Worm (Caenorhabditis elegans) whole organism, young adult: ENCODE measurements around the gene W03C9.6.

Experiments used
- B0019.2 ChIP-seq: fragments of 200-800 bp; sonication (Bioruptor generic); conservative IDR thresholded peaks from 2 replicates; pipeline ENCODE4 v1.3.6; 2022; ENCODE audit warnings: missing genetic modification reagents, missing genetic modification characterization, missing compliant biosample characterization
- B0035.1 ChIP-seq: sonication (generic microtip); optimal IDR thresholded peaks from 2 replicates; lab custom pipeline; 2016; ENCODE audit warnings: missing genetic modification characterization, mild to moderate bottlenecking, missing compliant biosample characterization, missing genotype, missing genetic modification reagents
- D2030.7 ChIP-seq: fragments of 200-800 bp; sonication (Bioruptor generic); IDR thresholded peaks from 2 replicates; pipeline ENCODE4 v1.3.6; 2022; ENCODE audit warnings: missing genetic modification reagents, missing genetic modification characterization, missing compliant biosample characterization
- F23B12.7 ChIP-seq: sonication (generic microtip); optimal IDR thresholded peaks from 2 replicates; lab custom pipeline; 2017; ENCODE audit warnings: missing genetic modification characterization, mild to moderate bottlenecking, missing compliant biosample characterization, antibody characterized with exemption, moderate library complexity; ENCODE audit not compliant: insufficient read depth
- F33H1.4 ChIP-seq: fragments of 200-800 bp; sonication (Bioruptor generic); IDR thresholded peaks from 2 replicates; pipeline ENCODE4 v1.3.6; 2022; ENCODE audit warnings: missing genetic modification reagents, missing genetic modification characterization, missing compliant biosample characterization
- F52B5.7 ChIP-seq: sonication (generic microtip); optimal IDR thresholded peaks from 2 replicates; lab custom pipeline; 2016; ENCODE audit warnings: mild to moderate bottlenecking, missing genetic modification characterization, missing compliant biosample characterization
- K11D2.4 ChIP-seq: fragments of 200-800 bp; sonication (Bioruptor generic); IDR thresholded peaks from 2 replicates; pipeline ENCODE4 v1.3.6; 2022; ENCODE audit warnings: missing genetic modification reagents, missing genetic modification characterization, missing compliant biosample characterization
- Y53G8AR.9 ChIP-seq: fragments of 200-800 bp; sonication (Bioruptor generic); conservative IDR thresholded peaks from 2 replicates; pipeline ENCODE4 v1.3.6; 2022; ENCODE audit warnings: missing genetic modification reagents, missing genetic modification characterization, missing compliant biosample characterization
- Y79H2A.3 ChIP-seq: fragments of 200-800 bp; sonication (Bioruptor generic); conservative IDR thresholded peaks from 2 replicates; pipeline ENCODE4 v1.3.6; 2022; ENCODE audit warnings: missing genetic modification reagents, missing genetic modification characterization, missing compliant biosample characterization
- Y95B8A.8 ChIP-seq: fragments of 200-800 bp; sonication (Bioruptor generic); IDR thresholded peaks from 2 replicates; pipeline ENCODE4 v1.3.6; 2022; ENCODE audit warnings: missing genetic modification reagents, missing genetic modification characterization, missing compliant biosample characterization
- ZK185.1 ChIP-seq: sonication (generic microtip); optimal IDR thresholded peaks from 2 replicates; lab custom pipeline; 2016; ENCODE audit warnings: mild to moderate bottlenecking, missing genetic modification characterization, missing compliant biosample characterization; ENCODE audit not compliant: poor library complexity, severe bottlenecking
- aptf-2 ChIP-seq: fragments of 200-800 bp; sonication (Bioruptor generic); conservative IDR thresholded peaks from 2 replicates; pipeline ENCODE4 v1.3.6; 2022; ENCODE audit warnings: missing genetic modification reagents, missing genetic modification characterization, missing compliant biosample characterization
- attf-5 ChIP-seq: fragments of 200-800 bp; sonication (Bioruptor generic); optimal IDR thresholded peaks from 2 replicates; lab custom pipeline; 2018; ENCODE audit warnings: mild to moderate bottlenecking, missing genetic modification characterization, missing compliant biosample characterization
- bed-1 ChIP-seq: fragments of 200-800 bp; sonication (Bioruptor generic); IDR thresholded peaks from 2 replicates; pipeline ENCODE4 v1.3.6; 2022; ENCODE audit warnings: missing genetic modification reagents, missing genetic modification characterization, missing compliant biosample characterization
- bed-2 ChIP-seq: fragments of 200-800 bp; sonication (Bioruptor generic); IDR thresholded peaks from 2 replicates; pipeline ENCODE4 v1.3.6; 2022; ENCODE audit warnings: missing genetic modification reagents, missing genetic modification characterization, missing compliant biosample characterization
- ccch-3 ChIP-seq: fragments of 200-800 bp; sonication (Bioruptor generic); optimal IDR thresholded peaks from 2 replicates; lab custom pipeline; 2018; ENCODE audit warnings: mild to moderate bottlenecking, missing genetic modification characterization, missing compliant biosample characterization
- cebp-1 ChIP-seq, 2 experiments: fragments of 200-800 bp in 1 of 2; sonication (Bioruptor generic) in 1 of 2; sonication (generic microtip) in 1 of 2; IDR thresholded peaks in 1 of 2; optimal IDR thresholded peaks in 1 of 2; 2 replicates each; pipeline versions ENCODE4 v1.3.6 to Lab custom; 2017 to 2022; ENCODE audit warnings: missing compliant biosample characterization in 2 of 2, missing genetic modification characterization in 2 of 2, mild to moderate bottlenecking in 1 of 2, missing genetic modification reagents in 1 of 2, moderate library complexity in 1 of 2
- ceh-100 ChIP-seq: fragments of 200-800 bp; sonication (Bioruptor generic); IDR thresholded peaks from 2 replicates; pipeline ENCODE4 v1.3.6; 2022; ENCODE audit warnings: missing genetic modification reagents, missing genetic modification characterization, missing compliant biosample characterization
- ceh-40 ChIP-seq: fragments of 200-800 bp; sonication (Bioruptor generic); IDR thresholded peaks from 2 replicates; pipeline ENCODE4 v1.3.6; 2022; ENCODE audit warnings: missing genetic modification characterization, missing compliant biosample characterization
- ceh-91 ChIP-seq: fragments of 200-800 bp; sonication (Bioruptor generic); IDR thresholded peaks from 2 replicates; pipeline ENCODE4 v1.3.6; 2022; ENCODE audit warnings: missing genetic modification reagents, missing genetic modification characterization, missing compliant biosample characterization
- chd-7 ChIP-seq: sonication (generic microtip); optimal IDR thresholded peaks from 2 replicates; lab custom pipeline; 2016; ENCODE audit warnings: mild to moderate bottlenecking, missing genetic modification characterization, moderate library complexity, missing compliant biosample characterization
- dox-1 ChIP-seq: fragments of 200-800 bp; sonication (Bioruptor generic); IDR thresholded peaks from 2 replicates; pipeline ENCODE4 v1.3.6; 2022; ENCODE audit warnings: missing genetic modification reagents, missing genetic modification characterization, missing compliant biosample characterization
- dpff-1 ChIP-seq: sonication (generic microtip); optimal IDR thresholded peaks from 2 replicates; lab custom pipeline; 2017; ENCODE audit warnings: mild to moderate bottlenecking, missing genetic modification characterization, missing compliant biosample characterization
- dpl-1 ChIP-seq: fragments of 150-350 bp; optimal IDR thresholded peaks from 2 replicates; lab custom pipeline; 2014; ENCODE audit warnings: missing biosample characterization, missing genetic modification reagents, missing genetic modification characterization
- egl-18 ChIP-seq: fragments of 200-800 bp; sonication (Bioruptor generic); IDR thresholded peaks from 2 replicates; pipeline ENCODE4 v1.3.6; 2022; ENCODE audit warnings: missing genetic modification reagents, missing genetic modification characterization, missing compliant biosample characterization
- ets-4 ChIP-seq: fragments of 200-800 bp; sonication (Bioruptor generic); optimal IDR thresholded peaks from 2 replicates; lab custom pipeline; 2018; ENCODE audit warnings: mild to moderate bottlenecking, missing genetic modification characterization, missing compliant biosample characterization
- fkh-3 ChIP-seq: sonication (generic microtip); optimal IDR thresholded peaks from 2 replicates; lab custom pipeline; 2016; ENCODE audit warnings: mild to moderate bottlenecking, missing genetic modification characterization, missing compliant biosample characterization
- gei-17 ChIP-seq: fragments of 200-800 bp; sonication (Bioruptor generic); optimal IDR thresholded peaks from 2 replicates; lab custom pipeline; 2018; ENCODE audit warnings: mild to moderate bottlenecking, missing genetic modification characterization, missing compliant biosample characterization
- hsf-1 ChIP-seq: fragments of 200-800 bp; sonication (Bioruptor generic); IDR thresholded peaks from 2 replicates; pipeline ENCODE4 v1.3.6; 2022; ENCODE audit warnings: missing genetic modification reagents, missing genetic modification characterization, missing compliant biosample characterization
- lin-26 ChIP-seq: fragments of 200-800 bp; sonication (Bioruptor generic); IDR thresholded peaks from 2 replicates; pipeline ENCODE4 v1.3.6; 2022; ENCODE audit warnings: missing genetic modification reagents, missing genetic modification characterization, missing compliant biosample characterization
- lin-40 ChIP-seq: sonication (generic microtip); optimal IDR thresholded peaks from 2 replicates; lab custom pipeline; 2016; ENCODE audit warnings: missing genetic modification characterization, mild to moderate bottlenecking, missing compliant biosample characterization, missing genotype, missing genetic modification reagents
- lsl-1 ChIP-seq: fragments of 200-800 bp; sonication (Bioruptor generic); optimal IDR thresholded peaks from 2 replicates; lab custom pipeline; 2018; ENCODE audit warnings: mild to moderate bottlenecking, missing genetic modification characterization, moderate library complexity, missing compliant biosample characterization
- lsy-27 ChIP-seq: sonication (generic microtip); optimal IDR thresholded peaks from 2 replicates; lab custom pipeline; 2017; ENCODE audit warnings: missing genetic modification characterization, mild to moderate bottlenecking, missing compliant biosample characterization, antibody characterized with exemption, missing genotype, borderline replicate concordance; ENCODE audit not compliant: insufficient read depth
- madf-8 ChIP-seq: fragments of 200-800 bp; sonication (Bioruptor generic); conservative IDR thresholded peaks from 2 replicates; pipeline ENCODE4 v1.3.6; 2022; ENCODE audit warnings: missing genetic modification reagents, missing genetic modification characterization, missing compliant biosample characterization
- mcd-1 ChIP-seq: fragments of 200-800 bp; sonication (Bioruptor generic); IDR thresholded peaks from 2 replicates; pipeline ENCODE4 v1.3.6; 2022; ENCODE audit warnings: missing genetic modification reagents, missing genetic modification characterization, missing compliant biosample characterization
- sdz-38 ChIP-seq: sonication (generic microtip); optimal IDR thresholded peaks from 2 replicates; lab custom pipeline; 2016; ENCODE audit warnings: missing genotype, missing genetic modification characterization, missing compliant biosample characterization
- snpc-1.3 ChIP-seq: sonication (generic microtip); optimal IDR thresholded peaks from 2 replicates; lab custom pipeline; 2017; ENCODE audit warnings: missing genetic modification characterization, mild to moderate bottlenecking, missing compliant biosample characterization, antibody characterized with exemption, moderate library complexity, missing genotype, missing genetic modification reagents; ENCODE audit not compliant: insufficient read depth
- snpc-3.4 ChIP-seq: sonication (generic microtip); optimal IDR thresholded peaks from 2 replicates; lab custom pipeline; 2017; ENCODE audit warnings: missing genetic modification characterization, mild to moderate bottlenecking, missing compliant biosample characterization, antibody characterized with exemption, moderate library complexity, missing genotype, missing genetic modification reagents
- somi-1 ChIP-seq: fragments of 200-800 bp; sonication (Bioruptor generic); optimal IDR thresholded peaks from 2 replicates; lab custom pipeline; 2018; ENCODE audit warnings: mild to moderate bottlenecking, missing genetic modification characterization, missing compliant biosample characterization
- tbx-9 ChIP-seq: sonication (generic microtip); optimal IDR thresholded peaks from 2 replicates; lab custom pipeline; 2016; ENCODE audit warnings: borderline replicate concordance, missing genetic modification characterization, inconsistent platforms, missing compliant biosample characterization
- zfh-2 ChIP-seq: fragments of 200-800 bp; sonication (Bioruptor generic); conservative IDR thresholded peaks from 2 replicates; pipeline ENCODE4 v1.3.6; 2022; ENCODE audit warnings: missing genetic modification reagents, missing genetic modification characterization, missing compliant biosample characterization
- ztf-28 ChIP-seq: fragments of 200-800 bp; sonication (Bioruptor generic); IDR thresholded peaks from 2 replicates; pipeline ENCODE4 v1.3.6; 2022; ENCODE audit warnings: missing genetic modification reagents, missing genetic modification characterization, missing compliant biosample characterization

Gene W03C9.6

ce11 chrII:11980110-11980509, 25.8 kb downstream of the W03C9.6 start (continued):
- no peak for TF ChIP-seq chd-7
- TF ChIP-seq Y95B8A.8: peak; percentile 97
- no peak for TF ChIP-seq zfh-2 (GFP tag; lab: Robert Waterston, UW)
- peak; percentile 94 for TF ChIP-seq attf-5 (GFP tag; lab: Kevin White, UChicago)
- no peak for TF ChIP-seq aptf-2 (GFP tag; lab: Robert Waterston, UW)
- TF ChIP-seq F33H1.4: peak; percentile 93
- no peak for TF ChIP-seq ZK185.1 (tag; lab: Kevin White, UChicago)
- TF ChIP-seq dpl-1 (GFP tag; lab: Kevin White, UChicago): peak; percentile 27
- TF ChIP-seq lsy-27: no peak
- TF ChIP-seq somi-1 (GFP tag; lab: Kevin White, UChicago): no peak
- TF ChIP-seq B0035.1: peak; percentile 62
- peak; percentile 88 for TF ChIP-seq mcd-1 (GFP tag; lab: Robert Waterston, UW)
- TF ChIP-seq egl-18 (GFP tag; lab: Robert Waterston, UW): no peak
- peak; percentile 80 for TF ChIP-seq madf-8
- no peak for TF ChIP-seq F52B5.7
- peak; percentile 92 for TF ChIP-seq Y53G8AR.9
- peak; percentile 96 for TF ChIP-seq D2030.7 (GFP tag; lab: Robert Waterston, UW)
- no peak for TF ChIP-seq bed-2 (GFP tag; lab: Robert Waterston, UW)
- TF ChIP-seq tbx-9 (tag; lab: Kevin White, UChicago): no peak
- no peak for TF ChIP-seq fkh-3 (tag; lab: Kevin White, UChicago)
- TF ChIP-seq ztf-28 (GFP tag; lab: Robert Waterston, UW): peak; percentile 96
- TF ChIP-seq B0019.2: peak; percentile 92
- TF ChIP-seq lin-26: no peak
- TF ChIP-seq Y79H2A.3 (GFP tag; lab: Robert Waterston, UW): no peak
- TF ChIP-seq F23B12.7 (tag; lab: Kevin White, UChicago): no peak
- TF ChIP-seq gei-17 (GFP tag; lab: Kevin White, UChicago): no peak
- peak; percentile 87 for TF ChIP-seq snpc-1.3
- TF ChIP-seq K11D2.4 (GFP tag; lab: Robert Waterston, UW): no peak

- TF ChIP-seq cebp-1 (GFP tag; IDR thresholded peaks at IDR 0.05; lab: Robert Waterston, UW) (no peak), cebp-1 (tag; optimal IDR thresholded peaks at IDR 0.05; lab: Kevin White, UChicago) (no peak), ceh-40 (no peak), lin-40 (tag; lab: Kevin White, UChicago) (no peak), chd-7 (no peak), hsf-1 (GFP tag; lab: Robert Waterston, UW) (no peak), ceh-100 (GFP tag; lab: Robert Waterston, UW) (no peak)
Measured at ce11 chrII:11988724-11989123, 34.4 kb downstream of the W03C9.6 start, which contains the start of gene Y17G7B.3. Gene Y17G7B.3 (plus strand): TSS chrII:11989024.

- TF ChIP-seq sdz-38: no peak
- no peak for TF ChIP-seq snpc-3.4 (tag; lab: Kevin White, UChicago)
- TF ChIP-seq dox-1 (GFP tag; lab: Robert Waterston, UW): no peak
- no peak for TF ChIP-seq bed-1
- TF ChIP-seq ccch-3: no peak
- TF ChIP-seq lsl-1: no peak
- no peak for TF ChIP-seq K11D2.4 (GFP tag; lab: Robert Waterston, UW)
- no peak for TF ChIP-seq chd-7
- no peak for TF ChIP-seq ets-4 (GFP tag; lab: Kevin White, UChicago)
- TF ChIP-seq dpff-1: no peak
- no peak for TF ChIP-seq ceh-91 (GFP tag; lab: Robert Waterston, UW)
Measured at ce11 chrII:11992701-11993100, 38.4 kb downstream of the W03C9.6 start, which contains the start of gene dhps-1. Gene dhps-1 (plus strand): TSS chrII:11993001.
